Fruit fly (Drosophila melanogaster): Measurements from ENCODE around the gene CG6048.

CG6048 gene

DNA sequence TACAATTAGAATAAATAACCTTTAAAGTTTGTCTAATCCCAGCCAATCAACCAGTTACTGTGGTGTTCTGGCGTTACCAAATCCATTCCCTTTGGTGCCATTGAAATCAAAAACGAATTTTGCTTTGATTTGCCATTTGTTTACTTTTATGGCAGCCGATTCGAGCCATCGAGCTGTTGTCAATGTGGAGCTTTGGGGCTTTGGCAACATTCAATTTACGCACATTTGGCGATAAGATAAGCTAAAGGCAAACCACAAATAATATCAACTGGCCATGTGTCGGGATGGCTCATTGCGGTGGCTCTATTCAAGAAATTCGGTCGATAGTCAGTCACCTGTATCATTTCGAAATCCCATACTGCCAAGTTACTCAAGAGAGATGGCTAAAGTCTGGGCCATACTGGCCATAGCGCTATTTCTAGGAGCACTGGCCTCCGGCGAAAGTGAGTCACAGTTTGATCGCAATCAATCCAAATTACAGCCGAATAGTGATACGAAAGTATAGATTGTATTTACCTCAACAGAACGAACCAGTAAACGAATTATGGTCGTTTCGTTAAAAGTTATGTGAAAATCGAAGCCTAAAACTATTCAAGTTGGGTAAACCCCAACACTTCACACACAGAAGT, 4.4 kb upstream of the CG6048 start, which contains the start of gene CG6041:
CG6041 (plus strand) TSS at position 291 of the 629 bp plus-strand sequence.
- TF ChIP-seq CG8159 (tag; optimal IDR thresholded peaks at IDR 0.05) (no peak), CG17806 (tag; optimal IDR thresholded peaks at IDR 0.05) (no peak), D1 (tag; optimal IDR thresholded peaks at IDR 0.05) (no peak), CG4496 (GFP tag; IDR thresholded peaks at IDR 0.05) (no peak), CG8301 (tag; optimal IDR thresholded peaks at IDR 0.05) (no peak)

DNA sequence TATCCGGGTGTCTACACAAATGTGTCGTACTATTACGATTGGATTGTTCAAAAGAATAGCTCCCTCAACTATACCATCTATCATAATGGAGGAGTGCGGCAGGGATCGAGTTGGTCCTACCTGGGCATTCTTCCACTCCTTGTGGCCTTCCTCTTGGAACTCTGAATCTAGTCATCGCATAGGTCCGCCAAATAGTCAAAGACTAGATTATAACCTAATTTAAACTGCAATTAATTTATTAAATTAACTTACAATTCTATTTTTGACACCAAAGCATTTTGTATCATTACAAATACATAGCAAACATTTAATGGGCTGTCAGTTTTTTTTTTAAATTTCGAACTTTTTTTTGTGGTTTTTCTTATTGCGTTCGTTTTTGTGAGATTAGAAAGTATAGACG, 2.4 kb upstream of the CG6048 start, which contains the start of gene CG32755:
CG32755 (plus strand) TSS at position 301 of the 400 bp plus-strand sequence.
- TF ChIP-seq CG15710 (tag; optimal IDR thresholded peaks at IDR 0.05) (no peak), Ets98B (GFP tag; IDR thresholded peaks at IDR 0.05) (no peak), CG34367 (tag; optimal IDR thresholded peaks at IDR 0.05) (no peak), D1 (tag; optimal IDR thresholded peaks at IDR 0.05) (no peak), Pif1B (GFP tag; optimal IDR thresholded peaks at IDR 0.05) (no peak)

DNA sequence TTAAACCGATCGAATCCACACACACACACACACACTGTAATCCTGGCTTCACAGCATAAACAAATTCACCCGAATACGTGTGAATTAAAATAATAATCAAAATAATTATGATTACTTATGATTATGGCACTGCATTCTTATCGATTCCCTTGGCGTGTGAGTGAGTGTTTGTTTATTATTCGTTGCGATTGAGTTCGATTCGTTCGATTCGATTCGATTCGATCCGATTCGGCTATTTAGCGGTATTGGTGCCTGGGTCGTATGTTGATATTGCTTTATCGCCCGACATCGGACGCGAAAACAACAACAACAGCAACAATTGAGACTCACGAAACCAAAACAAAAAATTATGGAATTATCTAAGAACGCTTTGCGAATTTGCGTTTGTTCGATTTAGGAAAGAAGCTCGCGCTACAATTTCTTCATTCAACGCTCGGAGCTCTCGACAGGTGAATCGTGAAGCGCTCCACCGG, 2.9 kb downstream of the CG6048 start, which contains the start of gene CG6067:
CG6067 (plus strand) TSS at position 423 of the 473 bp plus-strand sequence.
- TF ChIP-seq Pif1B (GFP tag; optimal IDR thresholded peaks at IDR 0.05) (no peak), CG8301 (tag; optimal IDR thresholded peaks at IDR 0.05) (no peak), CG34367 (tag; optimal IDR thresholded peaks at IDR 0.05) (no peak), CG13204 (GFP tag; optimal IDR thresholded peaks at IDR 0.05) (no peak)

DNA sequence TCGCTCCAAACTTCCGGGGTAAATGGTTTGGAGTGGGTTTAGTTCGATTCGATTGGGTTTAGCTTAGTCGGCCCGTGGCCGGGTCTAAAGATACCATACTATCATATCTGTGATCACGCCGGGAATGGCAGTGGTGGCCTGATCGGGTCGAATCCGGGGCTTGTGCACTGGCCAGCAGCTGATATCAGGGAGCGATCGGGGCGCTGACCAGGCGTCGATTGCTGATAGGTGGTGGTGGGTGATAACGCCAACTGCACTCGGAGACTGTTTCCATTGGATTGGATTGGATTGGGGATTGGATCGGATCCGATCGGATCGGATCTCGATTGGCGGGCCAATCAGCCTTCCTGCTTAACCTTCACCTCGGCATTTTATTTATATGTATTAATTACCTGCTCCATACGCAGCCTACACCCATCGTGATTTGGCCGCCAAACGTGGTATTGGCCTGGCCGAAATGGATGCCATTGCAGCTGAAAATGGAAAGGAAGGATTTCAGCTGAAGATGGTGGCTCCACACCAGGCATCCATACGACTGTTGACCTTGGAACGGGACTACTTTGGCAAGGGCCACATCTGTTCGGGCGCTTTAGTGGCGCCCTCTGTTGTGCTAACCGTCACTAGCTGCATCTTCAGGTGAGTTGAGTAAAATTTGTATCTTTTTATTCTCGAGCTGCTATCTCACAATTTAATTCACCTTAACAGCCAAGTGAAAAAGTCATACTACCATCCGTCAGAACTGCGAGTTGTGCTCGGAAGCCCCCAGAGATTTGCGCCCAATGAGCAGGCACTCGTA, 4.5 kb downstream of the CG6048 start:
- TF ChIP-seq EcR (GFP tag; optimal IDR thresholded peaks at IDR 0.05) (peak; percentile 55), gl (tag; optimal IDR thresholded peaks at IDR 0.05) (no peak)

DNA sequence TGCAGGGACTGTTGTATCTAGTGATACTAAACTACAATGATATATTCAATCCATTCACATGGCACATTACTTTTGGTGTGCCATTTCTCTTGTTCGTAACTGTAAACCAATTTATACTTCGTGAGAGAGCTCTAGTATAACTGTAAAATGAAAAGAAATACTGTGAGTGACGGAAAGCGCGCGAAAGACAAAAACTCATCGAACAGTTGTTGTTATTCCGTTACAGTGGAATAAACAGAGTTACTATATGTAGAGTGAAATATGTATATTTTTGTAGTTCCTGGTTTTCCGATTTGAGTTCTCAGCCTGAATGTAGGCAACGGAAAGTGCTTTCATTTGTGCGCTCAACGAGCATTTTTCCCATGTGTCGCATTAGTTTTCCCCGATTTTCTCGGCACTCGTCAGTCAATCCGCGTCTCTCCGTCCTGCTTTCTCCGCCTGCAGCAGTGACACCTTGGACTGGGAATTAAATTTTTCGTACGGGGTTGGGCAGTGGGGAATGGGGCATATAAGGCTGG, 11.9 kb downstream of the CG6048 start:
- TF ChIP-seq CG9948 (tag; optimal IDR thresholded peaks at IDR 0.05), result no peak
- TF ChIP-seq CG4496 (GFP tag; IDR thresholded peaks at IDR 0.05), result peak; percentile 36; the same call in 2 of the 3 replicates

DNA sequence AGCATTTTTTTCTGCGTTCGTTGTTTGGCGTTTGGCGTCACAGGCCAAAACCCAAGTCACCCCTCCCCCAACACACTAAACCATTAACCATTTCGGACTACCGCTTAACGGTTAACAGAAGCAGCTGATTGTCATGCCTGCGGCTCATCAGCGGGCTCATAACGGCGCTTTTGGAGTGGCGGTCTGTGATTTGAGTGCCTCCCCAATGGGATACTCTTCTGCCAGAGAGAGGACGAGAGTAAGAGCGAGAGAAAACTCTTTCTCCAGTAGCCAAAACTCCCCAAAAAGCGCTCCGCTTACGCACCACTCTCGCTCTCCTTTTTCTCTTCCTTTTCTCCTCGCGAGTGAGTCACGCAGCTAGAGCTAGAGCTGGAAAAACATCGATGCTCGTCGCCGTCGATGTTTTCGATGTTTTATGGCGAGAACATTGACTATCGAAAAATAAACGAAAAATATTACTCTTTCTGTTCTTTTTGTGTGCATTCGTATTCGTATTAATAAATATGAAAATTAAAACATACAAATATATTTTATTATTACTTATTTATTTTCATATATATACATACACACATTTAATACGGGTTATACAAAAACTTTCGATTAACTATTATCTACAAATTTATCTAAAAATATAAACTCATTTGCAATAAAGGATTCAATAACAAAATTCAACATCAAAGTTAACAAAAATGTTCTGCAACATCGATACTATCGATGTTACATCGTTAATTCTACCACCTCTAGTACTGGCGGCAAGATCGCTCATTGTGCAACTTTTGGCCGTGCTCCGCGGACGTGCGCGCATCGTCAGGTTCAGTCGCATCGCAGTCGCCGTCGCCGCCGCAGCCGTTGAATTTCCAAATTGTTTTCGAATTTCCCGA, 13.4 kb downstream of the CG6048 start, which contains the start of gene Grip:
Grip (plus strand) TSS at position 763 of the 881 bp plus-strand sequence.
- TF ChIP-seq rn (GFP tag; IDR thresholded peaks at IDR 0.05), result no peak
- TF ChIP-seq CG14655 (GFP tag; optimal IDR thresholded peaks at IDR 0.05), result peak; percentile 47
- TF ChIP-seq Pif1B (GFP tag; optimal IDR thresholded peaks at IDR 0.05), result no peak
- no peak for TF ChIP-seq D1 (tag; optimal IDR thresholded peaks at IDR 0.05)
- TF ChIP-seq CG15710 (tag; optimal IDR thresholded peaks at IDR 0.05), result peak; percentile 8
- no peak for TF ChIP-seq fd96Ca (GFP tag; IDR thresholded peaks at IDR 0.05)
- peak; percentile 11 for TF ChIP-seq Ets98B (GFP tag; IDR thresholded peaks at IDR 0.05)
- peak; percentile 13; the same call in 2 of the 3 replicates for TF ChIP-seq CG4496 (GFP tag; IDR thresholded peaks at IDR 0.05)
- no peak for TF ChIP-seq CG34367 (tag; optimal IDR thresholded peaks at IDR 0.05)
- no peak for TF ChIP-seq Pif1A (GFP tag; optimal IDR thresholded peaks at IDR 0.05)
- TF ChIP-seq CG10348 (GFP tag; IDR thresholded peaks at IDR 0.05), result no peak
- no peak for TF ChIP-seq CG13204 (GFP tag; optimal IDR thresholded peaks at IDR 0.05)
- peak; percentile 10 for TF ChIP-seq CG8301 (tag; optimal IDR thresholded peaks at IDR 0.05)
- TF ChIP-seq gl (tag; optimal IDR thresholded peaks at IDR 0.05), result no peak
- no peak for TF ChIP-seq CG9948 (tag; optimal IDR thresholded peaks at IDR 0.05)
- no peak for TF ChIP-seq Snoo (tag; optimal IDR thresholded peaks at IDR 0.05)
- TF ChIP-seq CG32121 (GFP tag; IDR thresholded peaks at IDR 0.05), result no peak
- TF ChIP-seq CG12605 (GFP tag; IDR thresholded peaks at IDR 0.05), result no peak
- TF ChIP-seq CG17806 (tag; optimal IDR thresholded peaks at IDR 0.05), result no peak
- TF ChIP-seq EcR (GFP tag; optimal IDR thresholded peaks at IDR 0.05), result no peak
- TF ChIP-seq CG8159 (tag; optimal IDR thresholded peaks at IDR 0.05), result peak; percentile 16

All from whole organism, pupa.